Fruit fly (Drosophila melanogaster): ENCODE measurements around the gene CG15482.

DNA sequence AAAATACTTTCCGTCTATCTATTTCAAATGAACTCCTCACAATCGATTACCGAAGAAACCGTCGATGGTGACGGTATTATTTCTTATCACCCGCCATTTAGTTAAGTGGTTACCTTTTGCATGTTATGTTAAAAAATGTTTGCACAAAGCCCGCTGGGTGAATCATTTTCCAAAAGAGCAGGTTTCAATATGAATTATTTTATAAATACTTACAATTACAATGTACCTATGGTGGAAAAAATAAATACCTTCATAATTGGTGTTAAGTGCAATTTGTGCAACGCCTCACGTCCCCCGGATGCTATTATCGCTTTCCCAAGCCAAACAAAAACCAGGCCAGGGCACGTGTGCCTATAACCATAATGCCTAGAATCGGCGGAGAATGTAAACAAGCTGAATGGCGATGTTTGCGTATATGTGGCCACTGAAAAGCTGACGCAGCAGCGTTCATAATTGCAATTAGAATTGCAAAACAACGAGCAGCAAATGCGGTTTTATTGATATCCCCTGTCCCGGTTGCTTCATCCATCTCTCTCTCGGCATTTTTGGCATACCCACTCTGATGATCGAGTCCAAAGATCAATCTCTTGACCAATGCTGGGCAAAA, 4.7 kb downstream of the CG15482 start:
- TF ChIP-seq tj (GFP tag; optimal IDR thresholded peaks at IDR 0.05) = peak; percentile 91
- peak; percentile 64 for TF ChIP-seq cic (GFP tag; optimal IDR thresholded peaks at IDR 0.05)
- TF ChIP-seq toe (GFP tag; optimal IDR thresholded peaks at IDR 0.05) = no peak
- peak; percentile 9 for TF ChIP-seq CG12768 (GFP tag; optimal IDR thresholded peaks at IDR 0.05)
- no peak for TF ChIP-seq bab1 (GFP tag; optimal IDR thresholded peaks at IDR 0.05)
- peak; percentile 98 for TF ChIP-seq kay (GFP tag; ENCODE audit: borderline replicate concordance)
- TF ChIP-seq ovo (GFP tag; optimal IDR thresholded peaks at IDR 0.05) = peak; percentile 39
- TF ChIP-seq CG7045 (GFP tag; optimal IDR thresholded peaks at IDR 0.05) = peak; percentile 45
- peak; percentile 79 for TF ChIP-seq Mnt (GFP tag; optimal IDR thresholded peaks at IDR 0.05)

All from whole organism, adult.